Fruit fly (Drosophila melanogaster): ENCODE results near the gene CG3349.

DNA sequence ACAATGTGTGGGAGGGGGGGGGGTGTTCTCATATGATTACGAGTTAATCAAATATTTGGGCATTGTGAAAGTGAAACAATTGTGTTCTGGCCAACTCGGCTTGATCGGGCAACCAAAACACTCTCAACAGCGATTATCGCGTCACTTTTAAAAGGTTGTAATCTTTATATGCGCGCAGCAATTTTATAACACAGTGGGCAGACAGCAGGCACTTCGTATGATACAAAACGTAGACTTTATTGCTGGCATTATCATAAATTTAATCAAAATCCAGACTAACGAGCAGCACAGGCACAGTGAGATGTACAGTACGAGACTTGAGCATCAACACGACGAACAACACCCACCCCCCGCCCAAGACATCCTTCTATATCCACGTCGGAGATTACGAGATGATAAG is 13.4 kb downstream of the CG3349 start:
- TF ChIP-seq tj (GFP tag; optimal IDR thresholded peaks at IDR 0.05) (peak; percentile 15), cnc (optimal IDR thresholded peaks at IDR 0.05) (no peak)

All from whole organism, adult.